Fruit fly (Drosophila melanogaster): ENCODE results near the gene Nfs1.
A peak's percentile ranks its signal among the peaks of the same experiment; 100 is the strongest.

Gene Nfs1

DNA sequence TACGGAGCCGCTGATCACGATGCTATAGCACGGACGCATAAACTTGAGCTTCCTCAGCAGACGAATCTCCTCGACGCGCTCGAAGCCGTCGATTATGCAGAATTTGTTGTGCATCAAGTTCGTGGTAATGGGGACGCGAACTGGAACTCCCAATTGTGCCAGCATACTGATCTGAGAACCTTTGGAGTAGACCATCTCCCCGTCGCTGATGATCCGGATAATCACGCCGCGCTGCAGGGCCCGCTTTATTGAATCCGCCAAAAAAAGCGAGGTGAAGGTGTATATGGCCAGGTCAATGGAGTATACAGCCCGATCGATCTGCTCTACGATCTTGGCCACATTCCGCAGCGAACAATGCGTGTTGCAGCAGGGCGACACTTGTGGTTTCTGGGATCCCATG is 10.2 kb upstream of the Nfs1 start:
- TF ChIP-seq bbx (GFP tag; IDR thresholded peaks at IDR 0.05; ENCODE audit: partially characterized antibody) (no peak), knrl (GFP tag; IDR thresholded peaks at IDR 0.05; ENCODE audit: partially characterized antibody) (no peak), Awh (GFP tag; IDR thresholded peaks at IDR 0.05) (no peak), cato (GFP tag; optimal IDR thresholded peaks at IDR 0.05; ENCODE audit: borderline replicate concordance) (no peak), CG5953 (GFP tag; IDR thresholded peaks at IDR 0.05) (no peak), Sox102F (GFP tag; optimal IDR thresholded peaks at IDR 0.05) (no peak), zen (tag; optimal IDR thresholded peaks at IDR 0.05) (no peak), da (GFP tag; optimal IDR thresholded peaks at IDR 0.05) (no peak), CG7928 (GFP tag; optimal IDR thresholded peaks at IDR 0.05) (no peak), Abd-B (GFP tag; optimal IDR thresholded peaks at IDR 0.05) (no peak), CG12299 (tag; optimal IDR thresholded peaks at IDR 0.05) (no peak)

DNA sequence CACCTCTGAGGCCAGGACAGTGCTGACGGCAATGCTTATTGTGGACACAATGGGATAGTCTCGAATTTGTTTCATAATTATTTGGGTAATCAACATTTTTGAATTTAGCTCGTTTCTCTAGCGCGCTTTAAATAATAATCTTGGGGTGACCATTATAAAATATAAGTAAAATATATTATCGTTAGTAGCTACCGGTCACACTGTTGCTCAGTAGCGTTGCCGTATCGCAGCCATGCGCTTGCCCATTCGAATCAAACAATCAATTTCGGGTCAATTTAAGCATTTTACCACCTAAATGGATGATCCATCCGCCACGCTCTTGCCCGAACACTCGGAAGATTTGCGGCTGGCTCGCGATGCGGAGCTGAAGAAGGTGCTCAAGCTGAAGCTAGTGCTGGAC is 9.7 kb upstream of the Nfs1 start, which contains the start of the genes zuc and dgt2:
TSS of gene zuc (minus strand) at position 154 of the 400 bp plus-strand sequence.
TSS of gene dgt2 (plus strand) at position 208 of the 400 bp plus-strand sequence.
- TF ChIP-seq CG13287 (GFP tag; IDR thresholded peaks at IDR 0.05; ENCODE audit: partially characterized antibody): peak; percentile 58
- TF ChIP-seq CG6791 (GFP tag; IDR thresholded peaks at IDR 0.05; ENCODE audit: partially characterized antibody): peak; percentile 52; the same call in 1 of the 3 replicates
- TF ChIP-seq CG32532 (GFP tag; IDR thresholded peaks at IDR 0.05): no peak
- no peak for TF ChIP-seq CG12155 (GFP tag; optimal IDR thresholded peaks at IDR 0.05)
- TF ChIP-seq CG17328 (GFP tag; IDR thresholded peaks at IDR 0.05): no peak
- TF ChIP-seq p53 (GFP tag; optimal IDR thresholded peaks at IDR 0.05): no peak
- no peak for TF ChIP-seq CG11247 (GFP tag; IDR thresholded peaks at IDR 0.05)
- no peak for TF ChIP-seq CG1024 (GFP tag; IDR thresholded peaks at IDR 0.05)
- TF ChIP-seq Oaz (GFP tag; IDR thresholded peaks at IDR 0.05): no peak
- no peak for TF ChIP-seq ara (GFP tag; IDR thresholded peaks at IDR 0.05)
- no peak for TF ChIP-seq CG3407 (GFP tag; optimal IDR thresholded peaks at IDR 0.05)
- no peak for TF ChIP-seq CG6654 (GFP tag; optimal IDR thresholded peaks at IDR 0.05)
- TF ChIP-seq slou (GFP tag; optimal IDR thresholded peaks at IDR 0.05): no peak
- no peak for TF ChIP-seq CG10565 (GFP tag; optimal IDR thresholded peaks at IDR 0.05)
- TF ChIP-seq Asciz (GFP tag; optimal IDR thresholded peaks at IDR 0.05): no peak
- TF ChIP-seq H2.0 (GFP tag; IDR thresholded peaks at IDR 0.05): no peak
- TF ChIP-seq Aef1 (GFP tag; IDR thresholded peaks at IDR 0.05): no peak
- TF ChIP-seq CG3163 (GFP tag; optimal IDR thresholded peaks at IDR 0.05): no peak
- TF ChIP-seq Rx (GFP tag; IDR thresholded peaks at IDR 0.05): no peak
- no peak for TF ChIP-seq Pdp1 (GFP tag; optimal IDR thresholded peaks at IDR 0.05)
- TF ChIP-seq Dfd (GFP tag; optimal IDR thresholded peaks at IDR 0.05): no peak
- no peak for TF ChIP-seq CG17568 (GFP tag; optimal IDR thresholded peaks at IDR 0.05)
- TF ChIP-seq CG6689 (GFP tag; IDR thresholded peaks at IDR 0.05): no peak
- no peak for TF ChIP-seq br (optimal IDR thresholded peaks at IDR 0.05)
- no peak for TF ChIP-seq CG18476 (GFP tag; optimal IDR thresholded peaks at IDR 0.05)
- no peak for TF ChIP-seq vfl (GFP tag; optimal IDR thresholded peaks at IDR 0.05)
- TF ChIP-seq phol (tag; optimal IDR thresholded peaks at IDR 0.05): peak; percentile 32
- peak; percentile 71 for TF ChIP-seq MBD-R2 (GFP tag; IDR thresholded peaks at IDR 0.05)
- TF ChIP-seq dpn (GFP tag; optimal IDR thresholded peaks at IDR 0.05): no peak
- TF ChIP-seq sim (GFP tag; IDR thresholded peaks at IDR 0.05): no peak
- TF ChIP-seq E2f2 (GFP tag; IDR thresholded peaks at IDR 0.05): peak; percentile 92
- TF ChIP-seq CG17829 (tag; optimal IDR thresholded peaks at IDR 0.05): peak; percentile 11
- peak; percentile 27; the same call in 1 of the 3 replicates for TF ChIP-seq row (GFP tag; IDR thresholded peaks at IDR 0.05)
- peak; percentile 15 for TF ChIP-seq CG34376 (GFP tag; optimal IDR thresholded peaks at IDR 0.05)
- no peak for TF ChIP-seq CG14965 (GFP tag; optimal IDR thresholded peaks at IDR 0.05; ENCODE audit: borderline replicate concordance)
- TF ChIP-seq CG8478 (optimal IDR thresholded peaks at IDR 0.05): no peak
- no peak for TF ChIP-seq CG10979 (tag; optimal IDR thresholded peaks at IDR 0.05)
- TF ChIP-seq trh (GFP tag; optimal IDR thresholded peaks at IDR 0.05): no peak
- TF ChIP-seq bbx (GFP tag; IDR thresholded peaks at IDR 0.05; ENCODE audit: partially characterized antibody): peak; percentile 44; the same call in 1 of the 2 replicates
- no peak for TF ChIP-seq CG8359 (GFP tag; optimal IDR thresholded peaks at IDR 0.05; ENCODE audit: borderline replicate concordance)
- TF ChIP-seq HmgD (GFP tag; optimal IDR thresholded peaks at IDR 0.05): no peak

Measured in whole organism, embryonic.